Fruit fly (Drosophila melanogaster): ENCODE data around the gene MTA1-like.

Gene MTA1-like

DNA sequence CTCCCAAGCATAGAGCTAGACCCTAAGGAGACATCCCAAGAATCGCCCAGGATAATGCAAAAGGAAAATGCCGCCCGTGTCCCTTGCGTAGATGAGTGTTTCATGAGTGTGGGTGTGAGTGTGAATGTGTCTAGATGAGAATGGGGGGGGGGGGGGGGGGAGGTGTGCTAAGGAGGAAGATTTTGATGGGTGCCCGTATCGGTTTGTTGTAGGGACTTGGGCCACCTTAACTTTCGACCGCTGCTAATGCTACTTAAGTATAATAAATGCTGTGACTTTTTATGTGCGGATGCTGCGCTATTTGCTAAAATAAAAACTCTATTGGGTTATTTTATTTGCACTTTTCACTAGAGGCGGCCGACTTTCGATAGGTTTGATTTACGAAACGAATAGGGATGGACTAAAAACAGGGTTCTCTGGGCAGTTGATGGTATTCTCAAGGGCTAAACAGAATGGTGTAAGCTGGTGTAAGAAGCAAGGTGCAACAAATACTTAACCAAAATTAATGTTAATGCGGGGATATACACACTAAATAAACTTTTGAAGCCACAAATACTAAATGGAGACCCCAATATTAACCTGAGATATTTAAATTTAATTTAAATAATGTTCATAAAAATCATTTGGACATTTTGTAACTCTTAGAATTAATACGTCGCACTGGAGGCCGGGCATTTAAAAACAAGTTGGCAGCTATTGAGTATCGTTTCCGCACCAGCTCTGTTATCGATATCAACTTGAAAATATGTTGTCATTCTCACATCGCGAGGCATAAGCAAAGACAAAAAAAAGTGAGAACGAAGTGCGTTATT lies 20.6 kb upstream of the MTA1-like start, which contains the start of the genes Xe7 and Atg17 (continued):
- TF ChIP-seq esn (GFP tag; optimal IDR thresholded peaks at IDR 0.05): peak; percentile 92
- TF ChIP-seq CG8319 (GFP tag; optimal IDR thresholded peaks at IDR 0.05): peak; percentile 92
- TF ChIP-seq Hr4 (GFP tag; optimal IDR thresholded peaks at IDR 0.05): peak; percentile 94
- peak; percentile 94 for TF ChIP-seq Eip78C (GFP tag)
- TF ChIP-seq CG32006 (GFP tag; optimal IDR thresholded peaks at IDR 0.05): peak; percentile 94
- TF ChIP-seq fkh (GFP tag; optimal IDR thresholded peaks at IDR 0.05): peak; percentile 76
- peak; percentile 77 for TF ChIP-seq dsx (GFP tag; optimal IDR thresholded peaks at IDR 0.05; ENCODE audit: poor library complexity, severe bottlenecking)
- peak; percentile 89 for TF ChIP-seq CG7368 (GFP tag; optimal IDR thresholded peaks at IDR 0.05)
- peak; percentile 73 for TF ChIP-seq vri (GFP tag; optimal IDR thresholded peaks at IDR 0.05)
- TF ChIP-seq Gug (GFP tag; IDR thresholded peaks at IDR 0.05): peak; percentile 94
- TF ChIP-seq Eip93F (GFP tag; optimal IDR thresholded peaks at IDR 0.05): peak; percentile 87
- TF ChIP-seq salr (GFP tag; optimal IDR thresholded peaks at IDR 0.05): peak; percentile 75 to 94
- no peak for TF ChIP-seq CG9139 (GFP tag; optimal IDR thresholded peaks at IDR 0.05)
- TF ChIP-seq CG1621 (tag; optimal IDR thresholded peaks at IDR 0.05): peak; percentile 78
- peak; percentile 76 for TF ChIP-seq CG11762 (GFP tag; optimal IDR thresholded peaks at IDR 0.05; ENCODE audit: insufficient read depth)
- peak; percentile 94 for TF ChIP-seq CG11902 (GFP tag; optimal IDR thresholded peaks at IDR 0.05)
- TF ChIP-seq CG34406 (GFP tag; optimal IDR thresholded peaks at IDR 0.05): peak; percentile 90
- peak; percentile 93 for TF ChIP-seq lz (GFP tag; optimal IDR thresholded peaks at IDR 0.05)
- TF ChIP-seq topi (GFP tag; optimal IDR thresholded peaks at IDR 0.05): peak; percentile 91
- peak; percentile 96 for TF ChIP-seq svp (GFP tag)
- TF ChIP-seq spab (GFP tag; optimal IDR thresholded peaks at IDR 0.05): no peak
- TF ChIP-seq CG11294 (GFP tag; IDR thresholded peaks at IDR 0.05): peak; percentile 88; the same call in 1 of the 2 replicates
- TF ChIP-seq fd85E (GFP tag; optimal IDR thresholded peaks at IDR 0.05): peak; percentile 81
- peak; percentile 89 for TF ChIP-seq Sox14 (GFP tag; optimal IDR thresholded peaks at IDR 0.05)
- TF ChIP-seq Sox15 (GFP tag; optimal IDR thresholded peaks at IDR 0.05): peak; percentile 95
- no peak for TF ChIP-seq CG6854 (GFP tag; optimal IDR thresholded peaks at IDR 0.05)
- peak; percentile 83 for TF ChIP-seq net (GFP tag; optimal IDR thresholded peaks at IDR 0.05)
- TF ChIP-seq achi (GFP tag; optimal IDR thresholded peaks at IDR 0.05): peak; percentile 92
- TF ChIP-seq Sox102F (GFP tag; optimal IDR thresholded peaks at IDR 0.05): peak; percentile 85
- peak; percentile 87 for TF ChIP-seq CG8119 (GFP tag; IDR thresholded peaks at IDR 0.05)
- peak; percentile 76 for TF ChIP-seq Blimp-1 (GFP tag; optimal IDR thresholded peaks at IDR 0.05)
- peak; percentile 86 for TF ChIP-seq CG10669 (GFP tag; optimal IDR thresholded peaks at IDR 0.05)
- TF ChIP-seq CG3032 (tag; optimal IDR thresholded peaks at IDR 0.05): peak; percentile 94
- TF ChIP-seq Lpt (GFP tag; optimal IDR thresholded peaks at IDR 0.05): peak; percentile 83
- TF ChIP-seq Hr38 (GFP tag; optimal IDR thresholded peaks at IDR 0.05): peak; percentile 55
- TF ChIP-seq CG6792 (GFP tag; optimal IDR thresholded peaks at IDR 0.05): peak; percentile 87
- peak; percentile 88 for TF ChIP-seq dac (GFP tag; optimal IDR thresholded peaks at IDR 0.05)
- TF ChIP-seq Met (GFP tag; optimal IDR thresholded peaks at IDR 0.05): peak; percentile 90

DNA sequence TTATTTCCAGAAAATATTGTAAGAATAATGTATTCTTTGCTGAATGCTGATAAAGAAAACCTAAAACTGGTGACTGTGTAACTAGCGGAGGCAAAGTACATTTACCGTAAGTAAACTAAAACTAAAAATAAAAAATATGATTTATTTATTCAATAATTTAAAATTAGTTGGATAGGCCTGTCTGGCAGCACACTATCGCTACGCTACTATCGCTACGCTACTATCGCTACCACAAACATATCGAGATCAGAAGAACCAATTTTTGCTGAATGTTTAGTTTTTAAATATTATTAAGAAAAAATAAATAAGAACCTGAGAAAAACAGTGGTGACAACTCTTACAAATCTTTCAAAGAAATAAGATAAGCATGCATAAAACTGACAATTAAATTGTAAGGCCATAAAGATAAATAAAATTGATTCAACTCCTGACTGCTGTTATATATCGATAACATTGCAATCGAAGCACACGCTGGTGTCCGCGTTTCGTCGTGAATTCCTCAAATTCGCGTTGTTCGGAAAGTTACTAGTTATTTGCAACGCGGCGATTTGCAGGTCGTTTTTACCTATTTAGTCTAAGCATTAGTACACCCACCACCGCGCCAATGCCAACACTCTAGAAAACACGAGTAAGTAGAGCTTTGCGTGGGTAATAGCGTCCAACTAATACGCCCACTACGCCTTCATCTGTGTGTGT lies 11.8 kb upstream of the MTA1-like start, which contains the start of gene Wdr33:
TSS of gene Wdr33 (plus strand) at position 438 of the 696 bp plus-strand sequence.
- TF ChIP-seq vri (GFP tag; optimal IDR thresholded peaks at IDR 0.05) (no peak), Ets21C (GFP tag; optimal IDR thresholded peaks at IDR 0.05) (peak; percentile 13), pdm3 (GFP tag; optimal IDR thresholded peaks at IDR 0.05) (no peak), svp (GFP tag) (peak; percentile 68), CG6276 (GFP tag; optimal IDR thresholded peaks at IDR 0.05) (no peak), Hr39 (GFP tag; optimal IDR thresholded peaks at IDR 0.05) (peak; percentile 33), lz (GFP tag; optimal IDR thresholded peaks at IDR 0.05) (peak; percentile 24), esn (GFP tag; optimal IDR thresholded peaks at IDR 0.05) (peak; percentile 40), dac (GFP tag; optimal IDR thresholded peaks at IDR 0.05) (no peak), cyc (GFP tag; optimal IDR thresholded peaks at IDR 0.05) (peak; percentile 36), Met (GFP tag; optimal IDR thresholded peaks at IDR 0.05) (peak; percentile 28), topi (GFP tag; optimal IDR thresholded peaks at IDR 0.05) (peak; percentile 24), CG6792 (GFP tag; optimal IDR thresholded peaks at IDR 0.05) (no peak), fkh (GFP tag; optimal IDR thresholded peaks at IDR 0.05) (peak; percentile 32), CG8632 (GFP tag; optimal IDR thresholded peaks at IDR 0.05) (peak; percentile 51), Sox15 (GFP tag; optimal IDR thresholded peaks at IDR 0.05) (peak; percentile 45), CG1621 (tag; optimal IDR thresholded peaks at IDR 0.05) (no peak), CG34406 (GFP tag; optimal IDR thresholded peaks at IDR 0.05) (peak; percentile 3), CG3919 (GFP tag; optimal IDR thresholded peaks at IDR 0.05) (no peak), Gug (GFP tag; IDR thresholded peaks at IDR 0.05) (0 out of 2 replicates have a peak, but pooled peaks have one; percentile 24), Hr4 (GFP tag; optimal IDR thresholded peaks at IDR 0.05) (peak; percentile 45), fd59A (GFP tag; optimal IDR thresholded peaks at IDR 0.05) (no peak), CG31627 (GFP tag; optimal IDR thresholded peaks at IDR 0.05) (no peak)

All from whole organism, prepupa.